Worm (Caenorhabditis elegans): ENCODE data around the gene C01G10.10.

DNA sequence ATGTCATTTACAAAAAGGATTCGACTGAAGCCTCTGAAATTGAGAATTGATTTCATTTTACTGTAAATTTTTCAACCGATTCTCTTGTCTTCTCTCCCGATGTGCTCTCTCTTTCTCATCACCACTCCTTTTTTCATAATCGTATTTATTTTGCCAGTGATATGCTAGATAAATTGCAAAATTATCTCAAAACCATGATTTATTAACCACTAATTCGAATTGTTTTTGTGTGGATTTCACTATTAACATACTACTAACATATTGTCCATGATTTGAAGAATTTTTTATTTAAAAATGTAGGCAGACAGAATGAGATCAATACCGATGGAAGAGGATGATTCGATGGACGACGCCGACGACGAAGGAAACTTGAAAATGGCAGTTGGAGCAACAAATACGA is 15.1 kb downstream of the C01G10.10 start, which contains the start of gene C25D7.10:
- TF ChIP-seq nhr-77 (tag; optimal IDR thresholded peaks at IDR 0.05), result no peak
- no peak for TF ChIP-seq unc-55 (GFP tag; optimal IDR thresholded peaks at IDR 0.05)
- TF ChIP-seq nhr-129 (tag; optimal IDR thresholded peaks at IDR 0.05), result no peak
- no peak for TF ChIP-seq lsy-2 (tag; optimal IDR thresholded peaks at IDR 0.05)
- no peak for TF ChIP-seq ztf-4 (tag; optimal IDR thresholded peaks at IDR 0.05)
- no peak for TF ChIP-seq skn-1 (tag; optimal IDR thresholded peaks at IDR 0.05)
- TF ChIP-seq nhr-6 (tag; optimal IDR thresholded peaks at IDR 0.05), result no peak
- TF ChIP-seq unc-62 (GFP tag; optimal IDR thresholded peaks at IDR 0.05), result no peak
- TF ChIP-seq nhr-12 (tag; optimal IDR thresholded peaks at IDR 0.05), result no peak
- no peak for TF ChIP-seq sem-4 (tag; optimal IDR thresholded peaks at IDR 0.05)
